Worm (Caenorhabditis elegans) whole organism, midembryonic: Measurements from ENCODE around the gene F31D4.2.

Source experiments
- T22C8.4 ChIP-seq: fragments of 200-800 bp; sonication (Bioruptor generic); IDR thresholded peaks from 2 replicates; pipeline ENCODE4 v1.3.6; 2022; ENCODE audit warnings: missing genetic modification characterization, missing compliant biosample characterization
- cog-1 ChIP-seq: sonication (generic microtip); optimal IDR thresholded peaks from 2 replicates; lab custom pipeline; 2016; ENCODE audit warnings: missing genetic modification characterization, missing compliant biosample characterization
- flt-1 ChIP-seq: fragments of 200-800 bp; sonication (Bioruptor generic); IDR thresholded peaks from 2 replicates; pipeline ENCODE4 v1.3.6; 2022; ENCODE audit warnings: missing genetic modification characterization, missing compliant biosample characterization
- klf-2 ChIP-seq: fragments of 200-800 bp; sonication (Bioruptor generic); conservative IDR thresholded peaks from 2 replicates; pipeline ENCODE4 v1.3.6; 2022; ENCODE audit warnings: missing genetic modification reagents, missing genetic modification characterization, missing compliant biosample characterization
- med-1 ChIP-seq: sonication (generic microtip); optimal IDR thresholded peaks from 2 replicates; lab custom pipeline; 2017; ENCODE audit warnings: missing genetic modification characterization, mild to moderate bottlenecking, missing compliant biosample characterization, antibody characterized with exemption, missing genetic modification reagents; ENCODE audit not compliant: insufficient read depth
- ref-1 ChIP-seq: fragments of 200-800 bp; sonication (Bioruptor generic); conservative IDR thresholded peaks from 2 replicates; pipeline ENCODE4 v1.3.6; 2022; ENCODE audit warnings: missing genetic modification reagents, missing genetic modification characterization, missing compliant biosample characterization
- tab-1 ChIP-seq: fragments of 200-800 bp; sonication (Bioruptor generic); IDR thresholded peaks from 2 replicates; pipeline ENCODE4 v1.3.6; 2022; ENCODE audit warnings: missing genetic modification characterization, missing compliant biosample characterization
- ztf-23 ChIP-seq: fragments of 200-800 bp; sonication (Bioruptor generic); IDR thresholded peaks from 2 replicates; pipeline ENCODE4 v1.3.6; 2022; ENCODE audit warnings: missing genetic modification reagents, missing genetic modification characterization, missing compliant biosample characterization
- ztf-29 ChIP-seq: fragments of 200-800 bp; sonication (Bioruptor generic); IDR thresholded peaks from 2 replicates; pipeline ENCODE4 v1.3.6; 2022; ENCODE audit warnings: missing genetic modification reagents, missing genetic modification characterization, missing compliant biosample characterization

Gene F31D4.2

DNA sequence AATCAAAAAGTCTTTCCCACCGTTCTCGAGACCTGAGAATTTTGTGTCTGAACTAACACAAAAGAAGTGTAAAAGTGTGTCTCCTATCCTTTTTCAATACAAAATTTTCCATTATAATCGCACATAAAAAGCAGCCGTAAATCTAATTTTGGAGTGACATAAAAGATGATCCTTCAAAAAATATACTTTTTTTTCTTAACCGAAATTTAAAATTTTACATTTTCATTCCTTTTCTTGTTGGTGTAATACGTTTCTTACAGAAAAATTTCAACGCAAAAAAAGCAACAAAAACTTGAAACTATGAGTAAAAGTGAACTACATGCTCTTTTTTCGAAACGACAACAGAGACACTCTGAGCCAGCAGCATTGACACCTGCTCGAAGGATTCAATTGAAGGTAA is 38.3 kb downstream of the F31D4.2 start, which contains the start of gene Y44A6D.6:
Gene Y44A6D.6, plus strand, starts transcription at position 301 of the 400 bp plus-strand sequence.
- TF ChIP-seq ztf-29 (GFP tag; lab: Robert Waterston, UW), result no peak
- no peak for TF ChIP-seq tab-1 (GFP tag; lab: Robert Waterston, UW)
- TF ChIP-seq flt-1 (GFP tag; lab: Robert Waterston, UW), result no peak
- TF ChIP-seq T22C8.4, result no peak
- TF ChIP-seq cog-1 (tag; lab: Kevin White, UChicago), result no peak
- TF ChIP-seq ztf-23, result no peak
- no peak for TF ChIP-seq ref-1
- TF ChIP-seq med-1 (GFP tag; lab: Kevin White, UChicago), result no peak
- TF ChIP-seq klf-2, result no peak

DNA sequence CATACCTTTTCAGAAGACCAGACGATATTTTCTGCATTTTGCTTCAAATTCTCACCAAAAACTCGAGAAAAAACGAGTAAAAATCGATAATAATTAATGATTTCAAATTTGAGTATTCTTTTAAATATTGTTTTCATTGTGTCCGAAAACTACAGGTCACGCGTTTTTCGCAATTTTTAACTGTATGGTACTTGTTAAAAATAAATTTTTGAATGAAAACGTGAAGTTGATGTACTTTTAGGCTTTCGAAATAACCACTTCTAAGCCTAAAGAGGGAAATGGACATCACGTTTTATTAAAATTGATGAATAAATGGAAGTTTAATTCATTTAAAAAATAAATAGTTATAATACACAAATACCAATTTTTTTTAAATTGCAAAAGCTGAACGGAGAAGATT is 42.4 kb downstream of the F31D4.2 start, which contains the start of gene Y44A6D.5:
Gene Y44A6D.5, minus strand, starts transcription at position 101 of the 400 bp plus-strand sequence.
- TF ChIP-seq tab-1 (GFP tag; lab: Robert Waterston, UW) (no peak), ztf-29 (GFP tag; lab: Robert Waterston, UW) (no peak), T22C8.4 (no peak), cog-1 (tag; lab: Kevin White, UChicago) (no peak), klf-2 (no peak), med-1 (GFP tag; lab: Kevin White, UChicago) (no peak), ref-1 (no peak), flt-1 (GFP tag; lab: Robert Waterston, UW) (no peak), ztf-23 (no peak)

DNA sequence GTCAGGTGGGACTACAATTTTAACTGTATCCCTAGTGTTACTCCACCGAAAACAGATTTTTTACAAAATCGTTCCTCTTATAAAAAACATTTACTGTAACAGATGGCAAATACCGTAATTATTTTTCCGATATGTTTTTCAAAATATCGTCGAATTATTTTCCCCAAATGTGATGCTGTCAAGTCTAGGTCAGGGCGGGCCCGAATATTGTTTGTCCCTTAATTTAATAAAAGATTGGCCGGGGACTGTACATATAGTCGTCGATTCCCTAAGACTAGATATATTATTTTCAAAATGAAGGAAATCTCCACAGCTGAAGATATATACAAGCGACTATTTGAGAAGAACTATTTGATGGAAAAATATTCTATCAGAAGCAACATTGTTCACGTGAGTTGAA is 47.4 kb downstream of the F31D4.2 start, which contains the start of gene sdf-9:
Gene sdf-9, plus strand, starts transcription at position 301 of the 400 bp plus-strand sequence.
- no peak for TF ChIP-seq cog-1 (tag; lab: Kevin White, UChicago)
- TF ChIP-seq klf-2, result no peak
- no peak for TF ChIP-seq T22C8.4
- no peak for TF ChIP-seq ztf-23
- TF ChIP-seq flt-1 (GFP tag; lab: Robert Waterston, UW), result no peak
- TF ChIP-seq ztf-29 (GFP tag; lab: Robert Waterston, UW), result no peak
- TF ChIP-seq med-1 (GFP tag; lab: Kevin White, UChicago), result no peak
- TF ChIP-seq ref-1, result no peak
- no peak for TF ChIP-seq tab-1 (GFP tag; lab: Robert Waterston, UW)

DNA sequence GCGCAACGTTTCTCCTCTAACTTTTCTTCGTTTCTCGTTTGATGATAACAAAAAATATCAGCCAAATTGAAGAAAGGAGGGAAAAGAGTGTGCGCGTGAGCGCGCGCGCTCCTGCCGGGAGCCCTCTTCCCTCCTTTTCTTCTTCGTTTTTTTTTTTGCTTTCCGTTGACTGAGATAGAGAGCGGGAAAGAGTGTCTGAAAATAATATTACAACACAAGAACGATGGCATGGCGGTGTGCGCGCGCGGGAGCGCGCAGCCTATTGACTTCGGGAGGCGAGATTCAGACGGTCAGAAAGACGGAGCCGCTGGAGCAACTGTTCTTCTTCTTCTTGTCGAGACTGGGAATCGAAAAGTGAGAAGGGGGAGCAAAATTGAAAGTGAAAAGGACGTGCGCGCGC is 51.6 kb downstream of the F31D4.2 start:
- no peak for TF ChIP-seq klf-2
- TF ChIP-seq ztf-23, result no peak
- TF ChIP-seq cog-1 (tag; lab: Kevin White, UChicago), result no peak
- no peak for TF ChIP-seq tab-1 (GFP tag; lab: Robert Waterston, UW)
- no peak for TF ChIP-seq med-1 (GFP tag; lab: Kevin White, UChicago)
- no peak for TF ChIP-seq ref-1
- no peak for TF ChIP-seq flt-1 (GFP tag; lab: Robert Waterston, UW)
- no peak for TF ChIP-seq T22C8.4
- TF ChIP-seq ztf-29 (GFP tag; lab: Robert Waterston, UW), result no peak

DNA sequence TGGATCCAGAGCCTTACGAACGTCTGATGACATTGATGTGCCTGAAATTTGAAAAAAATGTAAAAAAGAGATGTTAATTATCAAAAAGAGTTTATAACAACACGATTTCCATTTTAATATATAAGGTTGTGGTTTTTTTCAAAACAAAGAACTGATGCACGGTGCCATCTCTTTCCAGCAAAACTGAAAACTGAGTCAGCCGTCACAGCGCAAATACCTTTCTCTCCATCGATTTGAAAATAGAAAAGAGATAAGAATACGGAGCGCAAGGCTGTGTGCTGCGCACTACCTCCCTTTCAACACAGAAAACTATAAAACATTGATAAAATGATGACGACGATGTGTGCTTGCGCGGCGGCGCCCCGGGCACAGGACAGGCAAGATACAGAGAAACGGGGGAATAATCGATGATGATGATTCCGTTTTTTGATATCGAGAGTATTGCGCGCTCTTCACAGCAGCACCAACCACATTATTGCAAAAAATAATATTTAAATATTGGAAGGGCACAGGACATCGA is 52.9 kb downstream of the F31D4.2 start, which contains the start of gene Y44A6D.3:
Gene Y44A6D.3, minus strand, starts transcription at position 51 of the 520 bp plus-strand sequence.
- TF ChIP-seq ztf-29 (GFP tag; lab: Robert Waterston, UW), result no peak
- TF ChIP-seq tab-1 (GFP tag; lab: Robert Waterston, UW), result no peak
- TF ChIP-seq T22C8.4, result no peak
